Fruit fly (Drosophila melanogaster): ENCODE measurements around the gene CG13054.

The CG13054 gene

DNA sequence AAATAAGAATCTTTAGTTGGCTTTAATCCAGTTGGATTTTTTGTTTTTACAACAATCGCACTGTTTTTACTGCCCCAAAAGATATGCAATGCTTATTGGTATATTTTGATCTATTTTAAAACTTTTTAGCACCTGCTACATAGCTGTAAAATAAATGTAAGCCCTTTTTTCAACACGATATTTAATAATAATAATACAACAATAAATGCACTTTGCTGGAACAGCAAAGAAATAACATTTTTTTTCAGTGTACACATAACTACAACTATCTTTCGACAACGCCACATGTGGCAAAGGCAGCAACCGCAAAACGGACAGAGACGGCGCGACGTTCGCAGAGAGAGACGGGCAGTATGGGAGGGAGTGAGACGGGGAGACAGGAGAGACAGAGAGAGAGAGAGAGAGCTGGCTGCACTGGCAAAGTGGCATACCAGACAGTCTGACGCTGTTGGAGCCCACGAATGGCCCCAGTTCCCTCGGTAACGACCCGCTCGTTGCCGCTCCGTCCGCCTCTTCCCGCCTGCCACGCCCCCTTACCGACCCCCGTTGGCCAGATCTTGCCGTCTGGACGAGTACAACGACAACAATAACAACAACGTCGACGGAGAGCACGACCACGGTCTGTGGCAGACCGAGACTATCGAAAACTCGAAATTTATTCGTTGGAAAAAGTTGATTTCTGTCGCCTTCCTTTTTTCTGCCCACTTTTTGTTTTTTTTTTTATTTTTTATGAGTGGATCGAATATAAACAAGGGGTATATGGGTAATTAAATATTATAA, 45.6 kb downstream of the CG13054 start (continued):
- TF ChIP-seq ss (GFP tag; optimal IDR thresholded peaks at IDR 0.05) (peak; percentile 53 to 55), dac (GFP tag; optimal IDR thresholded peaks at IDR 0.05) (peak; percentile 83), CG8632 (GFP tag; optimal IDR thresholded peaks at IDR 0.05) (peak; percentile 81), CG7368 (GFP tag; optimal IDR thresholded peaks at IDR 0.05) (peak; percentile 16), CG34406 (GFP tag; optimal IDR thresholded peaks at IDR 0.05) (peak; percentile 79), Blimp-1 (GFP tag; optimal IDR thresholded peaks at IDR 0.05) (no peak), Ets21C (GFP tag; optimal IDR thresholded peaks at IDR 0.05) (peak; percentile 39), spab (GFP tag; optimal IDR thresholded peaks at IDR 0.05) (peak; percentile 75), Sox15 (GFP tag; optimal IDR thresholded peaks at IDR 0.05) (peak; percentile 58), Gug (GFP tag; IDR thresholded peaks at IDR 0.05) (peak; percentile 49; the same call in 1 of the 2 replicates), Hr38 (GFP tag; optimal IDR thresholded peaks at IDR 0.05) (no peak), Met (GFP tag; optimal IDR thresholded peaks at IDR 0.05) (peak; percentile 78), CG16779 (tag; optimal IDR thresholded peaks at IDR 0.05) (peak; percentile 51), Hr39 (GFP tag; optimal IDR thresholded peaks at IDR 0.05) (peak; percentile 55), dsx (GFP tag; optimal IDR thresholded peaks at IDR 0.05; ENCODE audit: poor library complexity, severe bottlenecking) (peak; percentile 89), Eip93F (GFP tag; optimal IDR thresholded peaks at IDR 0.05) (no peak), acj6 (GFP tag; optimal IDR thresholded peaks at IDR 0.05) (peak; percentile 84), CG6854 (GFP tag; optimal IDR thresholded peaks at IDR 0.05) (peak; percentile 17), CG3032 (tag; optimal IDR thresholded peaks at IDR 0.05) (peak; percentile 78), CG6808 (GFP tag; optimal IDR thresholded peaks at IDR 0.05) (peak; percentile 64), CG8119 (GFP tag; IDR thresholded peaks at IDR 0.05) (peak; percentile 73), fd85E (GFP tag; optimal IDR thresholded peaks at IDR 0.05) (no peak), Ets96B (tag; optimal IDR thresholded peaks at IDR 0.05) (peak; percentile 78), Eip75B (GFP tag; optimal IDR thresholded peaks at IDR 0.05) (peak; percentile 69)

dm6 chr3L:16209641-16210040, 47.4 kb downstream of the CG13054 start:
- TF ChIP-seq Eip75B (GFP tag; optimal IDR thresholded peaks at IDR 0.05) (peak; percentile 20), CG6163 (GFP tag; IDR thresholded peaks at IDR 0.05) (0 out of 3 replicates have a peak, but pooled peaks have one; percentile 20), Ets21C (GFP tag; optimal IDR thresholded peaks at IDR 0.05) (no peak), spab (GFP tag; optimal IDR thresholded peaks at IDR 0.05) (no peak), CG9139 (GFP tag; optimal IDR thresholded peaks at IDR 0.05) (peak; percentile 34), ss (GFP tag; optimal IDR thresholded peaks at IDR 0.05) (peak; percentile 36 to 75), CG31627 (GFP tag; optimal IDR thresholded peaks at IDR 0.05) (no peak), dac (GFP tag; optimal IDR thresholded peaks at IDR 0.05) (no peak), CG11762 (GFP tag; optimal IDR thresholded peaks at IDR 0.05; ENCODE audit: insufficient read depth) (no peak), fkh (GFP tag; optimal IDR thresholded peaks at IDR 0.05) (no peak), CG6854 (GFP tag; optimal IDR thresholded peaks at IDR 0.05) (no peak), Gug (GFP tag; IDR thresholded peaks at IDR 0.05) (no peak), Sox102F (GFP tag; optimal IDR thresholded peaks at IDR 0.05) (no peak), eg (GFP tag; IDR thresholded peaks at IDR 0.05) (0 out of 3 replicates have a peak, but pooled peaks have one; percentile 8), Ets96B (tag; optimal IDR thresholded peaks at IDR 0.05) (no peak), cyc (GFP tag; optimal IDR thresholded peaks at IDR 0.05) (no peak), Lpt (GFP tag; optimal IDR thresholded peaks at IDR 0.05) (no peak), Hr39 (GFP tag; optimal IDR thresholded peaks at IDR 0.05) (no peak), CG6808 (GFP tag; optimal IDR thresholded peaks at IDR 0.05) (peak; percentile 14)

dm6 chr3L:16208839-16209612, 48.0 kb downstream of the CG13054 start:
- TF ChIP-seq Lpt (GFP tag; optimal IDR thresholded peaks at IDR 0.05) (no peak), CG6276 (GFP tag; optimal IDR thresholded peaks at IDR 0.05) (no peak), Eip78C (GFP tag) (peak; percentile 78), CG6808 (GFP tag; optimal IDR thresholded peaks at IDR 0.05) (peak; percentile 14), CG8119 (GFP tag; IDR thresholded peaks at IDR 0.05) (no peak), cyc (GFP tag; optimal IDR thresholded peaks at IDR 0.05) (peak; percentile 2), acj6 (GFP tag; optimal IDR thresholded peaks at IDR 0.05) (peak; percentile 37), Sox15 (GFP tag; optimal IDR thresholded peaks at IDR 0.05) (peak; percentile 14), Eip93F (GFP tag; optimal IDR thresholded peaks at IDR 0.05) (no peak), Met (GFP tag; optimal IDR thresholded peaks at IDR 0.05) (no peak), Gug (GFP tag; IDR thresholded peaks at IDR 0.05) (no peak), CG6163 (GFP tag; IDR thresholded peaks at IDR 0.05) (no peak), CG6854 (GFP tag; optimal IDR thresholded peaks at IDR 0.05) (peak; percentile 23), CG4318 (GFP tag; optimal IDR thresholded peaks at IDR 0.05) (peak; percentile 27), CG31627 (GFP tag; optimal IDR thresholded peaks at IDR 0.05) (peak; percentile 13), Eip75B (GFP tag; optimal IDR thresholded peaks at IDR 0.05) (no peak), CG1621 (tag; optimal IDR thresholded peaks at IDR 0.05) (no peak), CG9139 (GFP tag; optimal IDR thresholded peaks at IDR 0.05) (no peak), Hr4 (GFP tag; optimal IDR thresholded peaks at IDR 0.05) (no peak), dsx (GFP tag; optimal IDR thresholded peaks at IDR 0.05; ENCODE audit: poor library complexity, severe bottlenecking) (no peak), ss (GFP tag; optimal IDR thresholded peaks at IDR 0.05) (peak in 1 of 2 experiments; percentile 30), CG15336 (GFP tag; IDR thresholded peaks at IDR 0.05) (no peak), CG8632 (GFP tag; optimal IDR thresholded peaks at IDR 0.05) (no peak), CG16779 (tag; optimal IDR thresholded peaks at IDR 0.05) (no peak), CG32006 (GFP tag; optimal IDR thresholded peaks at IDR 0.05) (peak; percentile 63)
